Fruit fly (Drosophila melanogaster) whole organism, pupa: Measurements from ENCODE around the gene Srp54.
A peak's percentile ranks its signal among the peaks of the same experiment; 100 is the strongest.

Experiments
- Pif1B ChIP-seq: fragments of 200-800 bp; sonication (Bioruptor generic); optimal IDR thresholded peaks from 3 replicates; lab custom pipeline; 2016; ENCODE audit warnings: missing biosample characterization, missing genetic modification characterization
- rn ChIP-seq: fragments of 200-800 bp; sonication (Bioruptor generic); IDR thresholded peaks from 2 replicates; pipeline ENCODE4 v1.3.6; 2022; ENCODE audit warnings: missing biosample characterization, missing genetic modification characterization

DNA sequence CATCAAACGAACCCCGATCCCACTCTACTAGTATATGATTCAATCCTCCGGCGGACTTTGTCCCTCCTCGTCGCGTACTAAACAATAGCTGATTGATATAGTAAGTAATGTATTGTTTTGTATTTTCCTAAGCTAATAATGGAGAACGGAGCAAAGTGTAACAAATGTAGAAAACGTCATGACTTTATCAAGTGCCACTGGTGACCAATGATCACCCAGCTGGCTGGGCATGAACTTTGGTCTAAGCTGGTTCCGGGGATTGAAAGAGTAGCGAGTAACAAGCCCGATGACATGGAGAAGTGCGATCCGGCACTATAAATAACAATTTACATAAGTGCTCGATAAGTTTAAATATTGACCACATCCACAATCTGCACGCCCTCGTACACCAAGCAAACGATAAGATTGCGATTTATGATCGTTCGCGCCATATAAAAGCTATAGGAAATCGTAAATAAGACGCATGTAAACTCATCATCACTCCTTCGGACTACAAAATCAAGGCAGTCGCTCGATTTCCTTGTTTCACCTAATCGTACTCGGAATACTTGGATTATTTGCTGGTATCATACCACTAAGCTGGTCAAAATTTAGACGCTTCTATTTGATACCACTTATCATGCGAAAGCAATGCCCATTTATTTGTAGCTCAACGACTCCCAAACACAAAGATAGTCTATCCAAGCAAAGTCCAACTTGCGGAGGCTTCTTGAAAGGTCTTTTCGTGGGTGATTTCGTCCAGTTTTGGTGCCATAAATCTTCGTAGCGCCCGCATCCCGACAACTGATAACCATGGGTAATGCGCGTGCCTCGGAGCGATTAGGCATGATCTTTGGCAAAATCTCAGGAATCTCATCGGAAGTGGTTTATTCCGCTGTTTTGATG lies 36.7 kb downstream of the Srp54 start:
- TF ChIP-seq rn (GFP tag; lab: Robert Waterston, UW) (no peak), Pif1B (GFP tag; lab: Kevin White, UChicago) (peak; percentile 17)
